Fruit fly (Drosophila melanogaster): ENCODE measurements around the gene CG9536.

DNA sequence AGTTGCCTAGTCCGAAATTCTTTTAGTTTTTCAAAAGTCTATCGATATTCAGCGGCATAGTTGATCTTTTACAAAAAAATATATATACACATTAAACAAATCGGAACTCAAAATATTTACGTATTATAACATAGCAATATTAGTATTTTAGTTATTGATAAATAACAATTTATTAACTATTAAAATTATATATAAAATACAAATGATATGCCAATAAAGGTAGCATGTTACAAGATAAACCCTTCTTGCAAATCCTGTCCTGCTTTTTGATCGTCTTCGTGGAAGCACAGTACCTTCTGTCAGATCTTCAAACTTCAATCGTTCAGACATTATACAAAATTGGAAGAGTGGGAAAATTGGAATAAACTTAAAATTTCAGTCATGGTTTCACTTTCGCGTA is 20.0 kb upstream of the CG9536 start, which contains the start of gene CG9550:
- no peak for TF ChIP-seq h (GFP tag; optimal IDR thresholded peaks at IDR 0.05)
- TF ChIP-seq GATAd (GFP tag; optimal IDR thresholded peaks at IDR 0.05), result no peak
- no peak for TF ChIP-seq Vsx2 (GFP tag; optimal IDR thresholded peaks at IDR 0.05; ENCODE audit: partially characterized antibody)
- TF ChIP-seq CrebA (GFP tag; optimal IDR thresholded peaks at IDR 0.05; ENCODE audit: borderline replicate concordance), result no peak
- no peak for TF ChIP-seq usp (GFP tag; optimal IDR thresholded peaks at IDR 0.05)
- no peak for TF ChIP-seq CG9705 (GFP tag; optimal IDR thresholded peaks at IDR 0.05)
- no peak for TF ChIP-seq Abd-B (GFP tag; optimal IDR thresholded peaks at IDR 0.05)
